Worm (Caenorhabditis elegans): ENCODE data around the gene lge-1.

DNA sequence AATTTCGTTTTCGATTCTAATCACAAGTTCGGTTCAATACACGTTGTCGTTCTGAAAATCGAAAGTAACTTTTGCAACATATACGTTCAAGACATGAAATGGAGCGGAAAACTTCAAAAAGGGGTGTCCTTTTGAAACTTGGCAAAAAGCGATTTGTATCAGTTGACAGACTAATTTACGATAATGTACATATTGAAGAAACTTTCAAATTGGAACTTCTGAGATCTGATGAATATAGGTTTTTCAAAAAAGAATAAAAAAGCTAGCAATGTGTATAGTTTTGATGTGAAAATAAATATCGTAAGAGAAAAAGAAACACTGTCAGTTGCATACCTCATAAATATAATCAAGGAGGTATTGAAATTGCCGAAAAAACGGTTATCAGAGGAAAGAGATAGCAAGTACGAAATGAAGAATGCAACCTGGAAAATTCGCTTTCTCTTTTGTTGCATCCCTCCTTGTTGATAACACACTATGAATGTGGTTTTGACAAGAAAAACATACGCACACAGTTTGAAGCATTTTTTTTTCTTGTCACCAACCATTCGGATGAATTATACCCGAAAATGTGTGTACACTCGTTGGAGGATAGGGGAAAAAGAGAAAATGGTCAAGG lies 37.3 kb upstream of the lge-1 start, which contains the start of gene dgn-1:
- TF ChIP-seq skn-1 (tag; optimal IDR thresholded peaks at IDR 0.05) (no peak), ctbp-1 (GFP tag; IDR thresholded peaks at IDR 0.05) (no peak), F37D6.2 (tag; optimal IDR thresholded peaks at IDR 0.05) (no peak), zip-2 (tag; optimal IDR thresholded peaks at IDR 0.05) (no peak), zfp-2 (tag; optimal IDR thresholded peaks at IDR 0.05) (no peak), F49E8.2 (tag; optimal IDR thresholded peaks at IDR 0.05; ENCODE audit: borderline replicate concordance) (no peak), ceh-62 (tag; optimal IDR thresholded peaks at IDR 0.05) (no peak), Y105C5A.15 (GFP tag; IDR thresholded peaks at IDR 0.05) (no peak), D1046.2 (GFP tag; IDR thresholded peaks at IDR 0.05) (no peak), daf-16 (GFP tag; optimal IDR thresholded peaks at IDR 0.05) (no peak), daf-16 (tag; optimal IDR thresholded peaks at IDR 0.05) (no peak), arid-1 (GFP tag; conservative IDR thresholded peaks at IDR 0.05) (no peak), egl-27 (tag; optimal IDR thresholded peaks at IDR 0.05) (no peak), ceh-28 (tag; optimal IDR thresholded peaks at IDR 0.05) (no peak)

Measured in whole organism, L4 larva.